Worm (Caenorhabditis elegans) whole organism, L4 larva: ENCODE results near the gene B0454.5.

Source experiments
- F10B5.3 ChIP-seq: sonication (generic microtip); optimal IDR thresholded peaks from 2 replicates; lab custom pipeline; 2016; ENCODE audit warnings: mild to moderate bottlenecking, missing genetic modification characterization, missing compliant biosample characterization
- ama-1 ChIP-seq: fragments of 150-350 bp; optimal IDR thresholded peaks from 2 replicates; lab custom pipeline; 2014; ENCODE audit warnings: inconsistent platforms, mixed read lengths
- ceh-28 ChIP-seq: fragments of 150-350 bp; optimal IDR thresholded peaks from 2 replicates; lab custom pipeline; 2014; ENCODE audit warnings: missing biosample characterization, missing genetic modification reagents, missing genetic modification characterization
- dve-1 ChIP-seq: sonication (generic microtip); optimal IDR thresholded peaks from 2 replicates; lab custom pipeline; 2017; ENCODE audit warnings: antibody characterized with exemption, mild to moderate bottlenecking, missing genetic modification characterization, missing compliant biosample characterization; ENCODE audit not compliant: insufficient read depth
- jun-1 ChIP-seq: fragments of 150-350 bp; optimal IDR thresholded peaks from 2 replicates; lab custom pipeline; 2014; ENCODE audit warnings: missing biosample characterization, missing genetic modification reagents, missing genetic modification characterization
- pha-4 ChIP-seq, 2 experiments: fragments of 150-350 bp in 1 of 2; fragments of 200-800 bp in 1 of 2; sonication (Bioruptor generic) in 1 of 2; IDR thresholded peaks in 1 of 2; optimal IDR thresholded peaks in 1 of 2; 2 replicates each; pipeline versions ENCODE4 v1.3.6 to Lab custom; 2014 to 2022; ENCODE audit warnings: missing genetic modification characterization in 2 of 2, missing genetic modification reagents in 2 of 2, missing biosample characterization in 1 of 2, missing compliant biosample characterization in 1 of 2

- TF ChIP-seq ama-1 (lab: Kevin White, UChicago) (no peak), pha-4 (GFP tag; IDR thresholded peaks at IDR 0.05; lab: Robert Waterston, UW) (no peak), pha-4 (tag; optimal IDR thresholded peaks at IDR 0.05; lab: Kevin White, UChicago) (no peak), dve-1 (tag; lab: Kevin White, UChicago) (no peak), jun-1 (tag; lab: Kevin White, UChicago) (no peak), F10B5.3 (tag; lab: Kevin White, UChicago) (no peak), ceh-28 (no peak)
Measured at ce11 chrII:3067896-3068295, 29.2 kb downstream of the B0454.5 start.
